Fruit fly (Drosophila melanogaster): ENCODE results near the gene Pxn.
A peak's percentile ranks its signal among the peaks of the same experiment; 100 is the strongest.

Gene Pxn

DNA sequence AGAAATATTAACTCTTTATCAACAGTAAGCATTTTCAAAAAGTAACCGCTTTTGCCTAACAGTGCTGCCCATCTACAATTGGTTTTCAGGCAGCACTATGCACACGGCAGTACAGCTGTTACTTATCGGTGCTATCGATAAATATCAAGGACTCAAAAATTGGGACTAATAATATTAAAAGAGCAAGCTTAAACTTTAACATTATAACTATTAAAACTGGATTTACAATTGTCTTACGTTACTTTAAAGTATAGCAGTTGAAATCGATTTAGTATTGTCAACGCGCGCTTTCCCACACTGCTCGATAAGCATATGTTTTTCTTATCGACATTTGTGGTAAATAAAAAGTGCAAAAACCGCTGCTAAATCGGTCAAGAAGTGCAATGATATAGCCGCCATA, 1.5 kb upstream of the Pxn start, which contains the start of the genes CG42245 and MEP-1:
TSS of gene CG42245 (plus strand) at position 310 of the 400 bp plus-strand sequence.
TSS of gene MEP-1 (plus strand) at position 310 of the 400 bp plus-strand sequence.
- no peak for TF ChIP-seq gl (tag; optimal IDR thresholded peaks at IDR 0.05)
- peak; percentile 45; the same call in 2 of the 3 replicates for TF ChIP-seq CG4496 (GFP tag; IDR thresholded peaks at IDR 0.05)
- TF ChIP-seq Pif1A (GFP tag; optimal IDR thresholded peaks at IDR 0.05): peak; percentile 67
- peak; percentile 61 for TF ChIP-seq Pif1B (GFP tag; optimal IDR thresholded peaks at IDR 0.05)
- no peak for TF ChIP-seq CG14655 (GFP tag; optimal IDR thresholded peaks at IDR 0.05)
- TF ChIP-seq CG17806 (tag; optimal IDR thresholded peaks at IDR 0.05): peak; percentile 25
- TF ChIP-seq D1 (tag; optimal IDR thresholded peaks at IDR 0.05): peak; percentile 20
- peak; percentile 14 for TF ChIP-seq CG15710 (tag; optimal IDR thresholded peaks at IDR 0.05)
- TF ChIP-seq CG13204 (GFP tag; optimal IDR thresholded peaks at IDR 0.05): no peak
- peak; percentile 20 for TF ChIP-seq CG8159 (tag; optimal IDR thresholded peaks at IDR 0.05)
- no peak for TF ChIP-seq Ets98B (GFP tag; IDR thresholded peaks at IDR 0.05)
- no peak for TF ChIP-seq EcR (GFP tag; optimal IDR thresholded peaks at IDR 0.05)
- TF ChIP-seq CG32121 (GFP tag; IDR thresholded peaks at IDR 0.05): no peak
- TF ChIP-seq Snoo (tag; optimal IDR thresholded peaks at IDR 0.05): peak; percentile 25
- no peak for TF ChIP-seq CG12605 (GFP tag; IDR thresholded peaks at IDR 0.05)
- TF ChIP-seq rn (GFP tag; IDR thresholded peaks at IDR 0.05): no peak
- TF ChIP-seq CG10348 (GFP tag; IDR thresholded peaks at IDR 0.05): no peak

DNA sequence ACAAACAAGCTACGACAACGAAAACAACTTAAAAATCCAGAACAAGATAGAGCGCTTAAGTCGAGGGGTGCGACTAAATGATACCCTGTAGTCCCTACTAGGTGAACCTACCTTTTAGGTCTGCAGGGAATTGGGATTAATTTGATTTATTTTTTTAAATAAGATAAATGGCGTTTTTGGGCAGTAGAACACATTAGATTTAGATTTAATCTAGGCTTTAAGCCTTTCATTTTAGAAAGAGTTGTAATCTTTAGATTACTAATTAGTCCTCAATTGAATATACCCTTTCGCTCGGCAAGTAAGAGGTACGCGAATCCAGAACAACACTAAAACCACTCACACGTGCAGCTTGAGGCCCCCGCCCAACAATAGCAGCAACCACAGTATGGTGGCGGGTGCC, 15.6 kb downstream of the Pxn start:
- peak; percentile 22 for TF ChIP-seq CG15710 (tag; optimal IDR thresholded peaks at IDR 0.05)
- no peak for TF ChIP-seq CG13204 (GFP tag; optimal IDR thresholded peaks at IDR 0.05)
- no peak for TF ChIP-seq CG4496 (GFP tag; IDR thresholded peaks at IDR 0.05)
- no peak for TF ChIP-seq CG32121 (GFP tag; IDR thresholded peaks at IDR 0.05)
- peak; percentile 38 for TF ChIP-seq CG9948 (tag; optimal IDR thresholded peaks at IDR 0.05)
- TF ChIP-seq rn (GFP tag; IDR thresholded peaks at IDR 0.05): no peak
- TF ChIP-seq fd96Ca (GFP tag; IDR thresholded peaks at IDR 0.05): 0 out of 3 replicates have a peak, but pooled peaks have one; percentile 19
- TF ChIP-seq CG14655 (GFP tag; optimal IDR thresholded peaks at IDR 0.05): peak; percentile 52
- TF ChIP-seq Snoo (tag; optimal IDR thresholded peaks at IDR 0.05): no peak
- no peak for TF ChIP-seq Ets98B (GFP tag; IDR thresholded peaks at IDR 0.05)
- peak; percentile 20 for TF ChIP-seq CG8301 (tag; optimal IDR thresholded peaks at IDR 0.05)
- TF ChIP-seq Pif1B (GFP tag; optimal IDR thresholded peaks at IDR 0.05): no peak
- peak; percentile 5 for TF ChIP-seq CG17806 (tag; optimal IDR thresholded peaks at IDR 0.05)
- no peak for TF ChIP-seq gl (tag; optimal IDR thresholded peaks at IDR 0.05)
- TF ChIP-seq CG12605 (GFP tag; IDR thresholded peaks at IDR 0.05): no peak
- TF ChIP-seq CG8159 (tag; optimal IDR thresholded peaks at IDR 0.05): peak; percentile 45
- TF ChIP-seq Pif1A (GFP tag; optimal IDR thresholded peaks at IDR 0.05): no peak

DNA sequence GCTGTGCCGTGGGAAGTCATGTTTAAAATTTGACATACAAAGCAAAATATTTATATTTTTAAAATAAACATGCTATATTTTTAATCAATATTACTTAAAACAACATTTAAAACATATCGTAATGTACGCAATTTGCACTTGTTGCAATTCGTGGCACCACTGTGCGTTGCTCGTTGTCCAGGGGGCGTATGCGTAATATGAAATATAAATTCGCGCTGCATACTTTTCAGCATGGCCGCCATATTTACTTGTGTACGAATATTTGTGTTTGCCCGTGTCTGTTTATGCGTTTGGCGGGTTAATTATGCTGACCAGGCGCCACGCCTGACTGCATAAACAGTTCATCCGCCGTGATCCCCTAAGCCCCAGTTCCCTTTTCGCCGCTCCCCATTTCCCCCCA, 21.0 kb downstream of the Pxn start:
- TF ChIP-seq CG34367 (tag; optimal IDR thresholded peaks at IDR 0.05) (no peak), Ets98B (GFP tag; IDR thresholded peaks at IDR 0.05) (no peak), CG15710 (tag; optimal IDR thresholded peaks at IDR 0.05) (no peak), fd96Ca (GFP tag; IDR thresholded peaks at IDR 0.05) (no peak), D1 (tag; optimal IDR thresholded peaks at IDR 0.05) (no peak), CG17806 (tag; optimal IDR thresholded peaks at IDR 0.05) (no peak), CG10348 (GFP tag; IDR thresholded peaks at IDR 0.05) (no peak), CG13204 (GFP tag; optimal IDR thresholded peaks at IDR 0.05) (no peak), CG9948 (tag; optimal IDR thresholded peaks at IDR 0.05) (no peak), CG8301 (tag; optimal IDR thresholded peaks at IDR 0.05) (no peak), CG12605 (GFP tag; IDR thresholded peaks at IDR 0.05) (no peak)

DNA sequence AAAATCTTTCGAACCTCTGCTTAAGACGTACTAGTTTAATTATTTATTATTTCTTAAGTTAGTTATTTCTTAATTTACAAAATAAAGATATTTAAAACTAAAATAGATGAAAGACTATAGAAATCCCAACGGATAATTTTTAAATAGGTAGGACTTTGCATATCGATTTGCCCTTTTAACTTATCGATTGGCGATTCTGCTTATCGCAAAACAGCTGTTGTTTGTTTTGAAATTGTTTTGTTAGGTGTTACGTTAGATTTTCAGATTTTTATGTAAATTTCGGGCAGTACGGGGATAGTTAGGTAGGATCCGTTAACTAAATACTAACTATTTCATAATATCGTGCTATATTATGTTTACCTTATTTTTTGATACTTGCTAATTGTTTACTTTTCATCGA, 29.7 kb downstream of the Pxn start, which contains the start of gene CG16986:
TSS of gene CG16986 (plus strand) at position 188 of the 400 bp plus-strand sequence.
- TF ChIP-seq CG4496 (GFP tag; IDR thresholded peaks at IDR 0.05) (no peak), EcR (GFP tag; optimal IDR thresholded peaks at IDR 0.05) (no peak), CG13204 (GFP tag; optimal IDR thresholded peaks at IDR 0.05) (no peak), Pif1B (GFP tag; optimal IDR thresholded peaks at IDR 0.05) (no peak), rn (GFP tag; IDR thresholded peaks at IDR 0.05) (no peak), CG32121 (GFP tag; IDR thresholded peaks at IDR 0.05) (no peak), CG9948 (tag; optimal IDR thresholded peaks at IDR 0.05) (no peak), D1 (tag; optimal IDR thresholded peaks at IDR 0.05) (no peak), CG15710 (tag; optimal IDR thresholded peaks at IDR 0.05) (no peak)

DNA sequence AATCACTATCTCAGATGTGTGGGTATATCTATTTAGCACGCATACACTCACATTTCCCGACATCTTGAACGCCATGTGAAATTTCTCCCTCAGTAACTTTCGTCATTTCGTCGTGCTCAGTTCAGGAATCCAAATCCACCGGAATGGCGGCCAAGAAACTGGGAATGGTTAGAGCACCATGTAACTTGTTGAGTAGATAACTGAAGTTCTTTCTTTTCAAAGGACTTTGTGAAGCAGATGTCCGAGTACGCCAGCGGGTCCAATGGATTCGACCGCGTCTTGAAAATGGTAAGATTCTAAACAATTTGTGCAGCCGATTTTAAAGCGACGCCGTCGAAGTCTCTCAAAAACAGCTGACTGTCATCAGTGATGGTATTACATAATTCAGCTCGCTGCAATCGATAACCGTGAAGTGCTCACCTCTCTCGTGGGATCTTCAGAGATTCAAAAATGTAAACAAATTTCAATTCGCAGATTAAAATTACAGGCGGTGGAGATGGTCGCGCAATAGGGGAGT, 30.6 kb downstream of the Pxn start, which contains the start of the genes CG16985 and CG12182:
TSS of gene CG16985 (plus strand) at position 84 of the 517 bp plus-strand sequence.
TSS of gene CG12182 (minus strand) at position 366 of the 517 bp plus-strand sequence.
- TF ChIP-seq Pif1A (GFP tag; optimal IDR thresholded peaks at IDR 0.05) (no peak), CG14655 (GFP tag; optimal IDR thresholded peaks at IDR 0.05) (no peak), CG9948 (tag; optimal IDR thresholded peaks at IDR 0.05) (no peak), CG34367 (tag; optimal IDR thresholded peaks at IDR 0.05) (no peak), CG13204 (GFP tag; optimal IDR thresholded peaks at IDR 0.05) (no peak), rn (GFP tag; IDR thresholded peaks at IDR 0.05) (no peak), EcR (GFP tag; optimal IDR thresholded peaks at IDR 0.05) (no peak), CG15710 (tag; optimal IDR thresholded peaks at IDR 0.05) (no peak), CG10348 (GFP tag; IDR thresholded peaks at IDR 0.05) (no peak), Ets98B (GFP tag; IDR thresholded peaks at IDR 0.05) (no peak), CG4496 (GFP tag; IDR thresholded peaks at IDR 0.05) (no peak), gl (tag; optimal IDR thresholded peaks at IDR 0.05) (no peak), Pif1B (GFP tag; optimal IDR thresholded peaks at IDR 0.05) (no peak), CG12605 (GFP tag; IDR thresholded peaks at IDR 0.05) (no peak), CG8301 (tag; optimal IDR thresholded peaks at IDR 0.05) (no peak)

DNA sequence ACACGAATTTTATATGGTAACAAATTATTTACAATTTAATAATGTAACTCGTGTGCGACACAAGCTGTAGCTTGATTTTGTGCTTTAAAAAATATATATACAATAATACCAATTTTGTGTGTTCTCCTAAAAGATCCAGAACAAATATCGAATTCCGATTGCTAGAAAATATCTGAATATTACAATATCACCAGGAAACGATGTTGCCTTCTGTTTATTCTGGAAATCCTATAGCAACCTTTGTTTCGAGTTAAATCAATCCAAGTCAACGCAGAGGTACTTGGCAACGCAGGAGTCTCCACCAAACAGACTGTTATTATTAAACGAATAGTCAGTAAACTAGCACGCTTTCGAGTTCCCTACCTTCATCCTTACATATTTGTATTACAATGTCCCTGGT, 34.4 kb downstream of the Pxn start, which contains the start of gene CG16984:
TSS of gene CG16984 (plus strand) at position 301 of the 400 bp plus-strand sequence.
- TF ChIP-seq gl (tag; optimal IDR thresholded peaks at IDR 0.05) (no peak), CG32121 (GFP tag; IDR thresholded peaks at IDR 0.05) (no peak), Pif1A (GFP tag; optimal IDR thresholded peaks at IDR 0.05) (no peak), Pif1B (GFP tag; optimal IDR thresholded peaks at IDR 0.05) (no peak), CG9948 (tag; optimal IDR thresholded peaks at IDR 0.05) (no peak), CG14655 (GFP tag; optimal IDR thresholded peaks at IDR 0.05) (no peak), CG15710 (tag; optimal IDR thresholded peaks at IDR 0.05) (no peak), CG8301 (tag; optimal IDR thresholded peaks at IDR 0.05) (no peak), rn (GFP tag; IDR thresholded peaks at IDR 0.05) (no peak), CG13204 (GFP tag; optimal IDR thresholded peaks at IDR 0.05) (no peak), D1 (tag; optimal IDR thresholded peaks at IDR 0.05) (no peak), EcR (GFP tag; optimal IDR thresholded peaks at IDR 0.05) (no peak), Ets98B (GFP tag; IDR thresholded peaks at IDR 0.05) (no peak), Snoo (tag; optimal IDR thresholded peaks at IDR 0.05) (no peak), CG34367 (tag; optimal IDR thresholded peaks at IDR 0.05) (no peak), CG4496 (GFP tag; IDR thresholded peaks at IDR 0.05) (no peak), CG10348 (GFP tag; IDR thresholded peaks at IDR 0.05) (no peak), CG17806 (tag; optimal IDR thresholded peaks at IDR 0.05) (no peak), CG12605 (GFP tag; IDR thresholded peaks at IDR 0.05) (no peak)

Data from whole organism, pupa.